Worm (Caenorhabditis elegans): ENCODE measurements around the gene M03A1.3.

Gene M03A1.3

DNA sequence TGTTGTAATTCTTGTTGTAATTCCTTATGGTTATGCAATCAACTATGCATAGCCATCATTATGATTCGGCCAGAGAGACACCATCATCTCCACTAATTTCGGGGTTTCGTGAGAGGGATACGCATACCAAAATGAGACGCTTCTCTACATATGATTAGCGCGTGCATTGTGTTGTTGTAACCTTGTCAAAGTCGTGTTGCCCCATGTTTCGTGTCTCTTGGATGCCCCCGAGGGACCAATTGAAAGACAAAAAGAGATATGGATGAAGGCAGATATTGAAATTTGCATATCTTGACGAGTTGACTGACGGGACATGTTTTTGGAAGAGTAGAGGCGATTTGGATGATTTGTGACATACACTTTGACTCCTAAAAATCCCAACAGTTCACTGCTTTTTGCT lies 21.8 kb downstream of the M03A1.3 start:
- TF ChIP-seq klf-2 (GFP tag; conservative IDR thresholded peaks at IDR 0.05) (no peak), tab-1 (GFP tag; IDR thresholded peaks at IDR 0.05) (no peak), flt-1 (GFP tag; IDR thresholded peaks at IDR 0.05) (no peak), ref-1 (GFP tag; conservative IDR thresholded peaks at IDR 0.05) (no peak), ztf-23 (GFP tag; IDR thresholded peaks at IDR 0.05) (no peak), T22C8.4 (GFP tag; IDR thresholded peaks at IDR 0.05) (no peak)

DNA sequence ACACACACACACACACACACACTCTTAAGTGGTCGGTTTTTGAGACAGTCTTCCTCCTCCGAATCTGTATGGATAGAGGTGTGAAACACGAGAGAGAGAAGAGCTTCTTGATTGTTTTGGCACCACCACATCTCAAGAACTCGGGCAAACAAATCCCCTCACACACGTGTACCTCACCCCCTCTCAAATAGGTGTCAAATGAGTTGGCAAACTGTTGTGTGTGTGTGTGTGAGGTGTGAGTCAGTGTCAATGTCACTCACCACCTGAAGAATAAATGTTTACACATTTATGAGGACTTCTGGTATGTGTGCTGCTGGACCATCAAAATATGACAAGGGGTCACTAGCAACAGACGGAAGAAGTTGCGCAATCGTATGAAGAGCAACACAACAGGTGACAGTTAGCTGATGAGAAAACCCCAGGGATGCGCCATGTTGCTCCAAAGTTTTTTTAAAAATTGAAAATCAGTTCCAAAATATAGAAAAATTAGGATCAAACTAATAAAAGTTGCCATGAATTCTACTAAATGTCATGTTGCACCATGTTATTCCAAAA lies 22.4 kb downstream of the M03A1.3 start:
- TF ChIP-seq ref-1 (GFP tag; conservative IDR thresholded peaks at IDR 0.05), result no peak
- no peak for TF ChIP-seq cog-1 (tag; optimal IDR thresholded peaks at IDR 0.05)
- no peak for TF ChIP-seq ztf-29 (GFP tag; IDR thresholded peaks at IDR 0.05)
- peak; percentile 13; the same call in 1 of the 2 replicates for TF ChIP-seq flt-1 (GFP tag; IDR thresholded peaks at IDR 0.05)
- TF ChIP-seq T22C8.4 (GFP tag; IDR thresholded peaks at IDR 0.05), result no peak
- TF ChIP-seq med-1 (GFP tag; optimal IDR thresholded peaks at IDR 0.05; ENCODE audit: insufficient read depth), result no peak

DNA sequence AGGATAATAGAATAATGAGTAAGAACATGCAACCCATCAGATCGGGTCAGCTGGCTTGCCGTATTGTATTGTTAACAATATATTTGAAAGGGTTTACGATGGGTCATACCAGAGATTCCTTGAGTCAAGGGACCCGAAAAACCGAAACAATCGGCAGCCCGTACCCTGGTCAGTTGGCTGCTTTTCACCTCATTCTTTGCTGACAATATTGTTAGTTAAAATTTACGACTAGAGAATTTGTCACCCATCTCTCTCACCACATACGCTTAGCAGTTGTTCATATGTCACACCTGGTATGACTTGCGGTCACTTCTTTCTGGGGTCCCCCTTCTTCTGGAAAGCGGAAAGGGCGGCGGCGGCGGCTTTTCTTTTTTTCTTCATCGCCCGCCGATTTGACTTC lies 23.5 kb downstream of the M03A1.3 start:
- TF ChIP-seq T22C8.4 (GFP tag; IDR thresholded peaks at IDR 0.05) (no peak), klf-2 (GFP tag; conservative IDR thresholded peaks at IDR 0.05) (no peak), ztf-23 (GFP tag; IDR thresholded peaks at IDR 0.05) (no peak), flt-1 (GFP tag; IDR thresholded peaks at IDR 0.05) (no peak), ref-1 (GFP tag; conservative IDR thresholded peaks at IDR 0.05) (no peak), tab-1 (GFP tag; IDR thresholded peaks at IDR 0.05) (no peak), cog-1 (tag; optimal IDR thresholded peaks at IDR 0.05) (no peak), med-1 (GFP tag; optimal IDR thresholded peaks at IDR 0.05; ENCODE audit: insufficient read depth) (no peak), ztf-29 (GFP tag; IDR thresholded peaks at IDR 0.05) (no peak)

DNA sequence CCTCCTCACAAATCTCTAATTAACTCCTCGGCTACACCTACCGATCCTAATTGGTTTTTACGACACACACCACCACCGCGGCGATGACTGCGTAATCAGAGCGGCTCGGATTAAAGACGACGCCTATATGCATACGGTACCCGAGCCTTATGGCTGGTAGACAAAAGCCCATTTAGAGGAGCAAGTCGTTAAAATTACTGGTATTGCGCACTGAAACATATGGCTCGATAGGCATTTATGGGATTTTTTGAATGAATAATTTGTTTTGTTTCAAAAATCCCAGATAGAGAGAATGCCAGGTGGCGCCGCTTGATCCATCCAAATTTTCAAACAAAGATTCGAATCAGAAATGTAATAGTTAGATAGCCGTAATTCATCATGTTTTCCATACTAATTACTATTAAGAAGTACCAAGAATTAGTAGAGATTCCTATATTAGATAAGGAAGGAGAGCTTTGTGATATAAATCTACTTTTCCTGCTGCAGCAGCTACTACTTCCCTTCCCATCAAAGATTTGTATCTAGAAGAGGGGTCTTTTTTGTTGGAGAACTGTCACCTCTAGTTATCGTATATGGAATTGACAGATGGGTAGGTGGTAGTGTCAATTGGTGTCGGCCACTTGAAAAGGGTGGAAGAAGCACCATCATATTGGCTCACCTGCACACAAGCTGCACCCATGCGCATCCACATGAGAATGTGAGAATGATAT lies 25.8 kb downstream of the M03A1.3 start:
- no peak for TF ChIP-seq T22C8.4 (GFP tag; IDR thresholded peaks at IDR 0.05)
- TF ChIP-seq ref-1 (GFP tag; conservative IDR thresholded peaks at IDR 0.05), result no peak
- TF ChIP-seq ztf-23 (GFP tag; IDR thresholded peaks at IDR 0.05), result no peak
- TF ChIP-seq tab-1 (GFP tag; IDR thresholded peaks at IDR 0.05), result no peak
- TF ChIP-seq cog-1 (tag; optimal IDR thresholded peaks at IDR 0.05), result no peak
- TF ChIP-seq ztf-29 (GFP tag; IDR thresholded peaks at IDR 0.05), result no peak
- TF ChIP-seq klf-2 (GFP tag; conservative IDR thresholded peaks at IDR 0.05), result no peak
- no peak for TF ChIP-seq flt-1 (GFP tag; IDR thresholded peaks at IDR 0.05)
- no peak for TF ChIP-seq med-1 (GFP tag; optimal IDR thresholded peaks at IDR 0.05; ENCODE audit: insufficient read depth)

DNA sequence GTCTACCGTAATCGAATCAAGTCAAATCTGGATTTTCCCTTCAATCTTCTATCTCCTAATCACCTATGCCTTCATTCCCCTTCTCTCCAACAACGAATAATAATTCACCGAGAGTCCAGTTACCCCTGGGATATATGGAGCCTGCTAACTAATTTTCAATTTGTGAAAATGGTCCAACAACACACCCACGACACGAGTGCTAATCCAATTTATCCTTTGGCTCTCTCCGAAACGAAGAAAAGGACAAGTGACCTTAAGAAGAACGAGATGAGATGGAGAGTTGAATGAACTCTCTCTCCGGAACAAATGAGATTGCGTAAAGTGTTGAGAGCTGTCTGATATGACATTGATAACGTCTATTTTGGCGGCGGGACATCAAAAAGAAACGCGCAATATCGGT lies 26.7 kb downstream of the M03A1.3 start:
- TF ChIP-seq flt-1 (GFP tag; IDR thresholded peaks at IDR 0.05) (no peak), ztf-23 (GFP tag; IDR thresholded peaks at IDR 0.05) (no peak), ref-1 (GFP tag; conservative IDR thresholded peaks at IDR 0.05) (no peak), tab-1 (GFP tag; IDR thresholded peaks at IDR 0.05) (no peak), ztf-29 (GFP tag; IDR thresholded peaks at IDR 0.05) (no peak), T22C8.4 (GFP tag; IDR thresholded peaks at IDR 0.05) (no peak), klf-2 (GFP tag; conservative IDR thresholded peaks at IDR 0.05) (no peak), cog-1 (tag; optimal IDR thresholded peaks at IDR 0.05) (no peak), med-1 (GFP tag; optimal IDR thresholded peaks at IDR 0.05; ENCODE audit: insufficient read depth) (no peak)

DNA sequence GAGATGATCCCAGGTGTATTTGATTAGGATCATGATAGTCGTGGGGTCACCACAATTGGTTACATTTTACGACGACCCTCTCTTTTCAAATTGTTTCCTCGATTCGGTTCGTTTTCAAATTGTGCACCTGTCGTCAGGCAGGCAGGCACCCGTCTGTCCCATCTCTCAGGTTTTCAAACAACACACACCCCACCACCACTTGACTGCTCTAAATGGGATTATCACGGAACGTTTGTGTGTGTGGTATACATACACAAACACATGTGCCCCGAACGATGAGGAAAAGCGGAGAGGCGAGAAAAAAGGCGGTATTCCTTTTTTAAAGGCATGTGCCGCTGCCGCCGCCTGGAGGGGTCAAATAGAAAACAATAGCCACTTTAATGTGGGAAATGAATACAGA lies 27.7 kb downstream of the M03A1.3 start:
- TF ChIP-seq T22C8.4 (GFP tag; IDR thresholded peaks at IDR 0.05) (no peak), tab-1 (GFP tag; IDR thresholded peaks at IDR 0.05) (no peak), klf-2 (GFP tag; conservative IDR thresholded peaks at IDR 0.05) (no peak), flt-1 (GFP tag; IDR thresholded peaks at IDR 0.05) (0 out of 2 replicates have a peak, but pooled peaks have one; percentile 27), ztf-23 (GFP tag; IDR thresholded peaks at IDR 0.05) (no peak), ref-1 (GFP tag; conservative IDR thresholded peaks at IDR 0.05) (0 out of 2 replicates have a peak, but pooled peaks have one; percentile 25)

DNA sequence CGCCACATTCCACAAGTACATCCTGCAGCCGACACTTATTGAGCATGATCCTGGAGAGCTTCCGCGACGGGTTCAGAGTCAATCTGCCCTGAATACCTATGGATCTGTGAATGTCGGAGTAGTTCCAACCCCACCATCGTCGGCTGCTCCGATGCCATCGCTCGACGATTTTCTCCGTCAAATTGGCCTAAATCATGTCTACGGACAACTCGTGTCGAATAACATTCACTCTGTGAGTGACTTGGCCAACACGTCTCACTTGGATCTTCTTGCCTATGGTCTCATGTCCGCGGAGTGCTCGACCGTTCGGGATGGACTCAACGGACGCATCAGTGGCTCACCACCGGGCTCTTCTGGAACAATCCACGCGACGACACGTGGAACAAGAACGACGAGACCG lies 32.5 kb downstream of the M03A1.3 start:
- TF ChIP-seq ztf-23 (GFP tag; IDR thresholded peaks at IDR 0.05) (no peak), ref-1 (GFP tag; conservative IDR thresholded peaks at IDR 0.05) (no peak), flt-1 (GFP tag; IDR thresholded peaks at IDR 0.05) (no peak)

DNA sequence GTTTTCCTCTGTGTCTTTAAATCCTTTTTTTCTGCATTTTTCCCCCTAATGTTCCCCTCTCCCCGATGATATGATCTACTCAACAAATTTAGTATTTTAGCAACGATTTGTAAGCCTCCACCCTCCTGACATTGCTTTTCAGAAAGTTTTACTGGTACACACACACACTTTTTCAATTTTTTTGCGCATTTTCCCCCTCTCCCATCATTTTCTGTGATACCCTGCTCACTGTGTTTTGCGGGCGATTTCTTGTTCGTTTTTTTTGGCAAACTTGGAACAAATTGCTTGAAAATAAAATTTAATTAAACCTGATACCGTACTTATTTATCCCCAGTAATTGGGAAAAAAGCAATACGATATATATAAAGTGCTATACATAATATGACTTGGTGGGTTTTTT lies 33.1 kb downstream of the M03A1.3 start:
- no peak for TF ChIP-seq ztf-29 (GFP tag; IDR thresholded peaks at IDR 0.05)
- no peak for TF ChIP-seq tab-1 (GFP tag; IDR thresholded peaks at IDR 0.05)
- no peak for TF ChIP-seq ref-1 (GFP tag; conservative IDR thresholded peaks at IDR 0.05)
- no peak for TF ChIP-seq cog-1 (tag; optimal IDR thresholded peaks at IDR 0.05)
- no peak for TF ChIP-seq T22C8.4 (GFP tag; IDR thresholded peaks at IDR 0.05)
- no peak for TF ChIP-seq med-1 (GFP tag; optimal IDR thresholded peaks at IDR 0.05; ENCODE audit: insufficient read depth)

DNA sequence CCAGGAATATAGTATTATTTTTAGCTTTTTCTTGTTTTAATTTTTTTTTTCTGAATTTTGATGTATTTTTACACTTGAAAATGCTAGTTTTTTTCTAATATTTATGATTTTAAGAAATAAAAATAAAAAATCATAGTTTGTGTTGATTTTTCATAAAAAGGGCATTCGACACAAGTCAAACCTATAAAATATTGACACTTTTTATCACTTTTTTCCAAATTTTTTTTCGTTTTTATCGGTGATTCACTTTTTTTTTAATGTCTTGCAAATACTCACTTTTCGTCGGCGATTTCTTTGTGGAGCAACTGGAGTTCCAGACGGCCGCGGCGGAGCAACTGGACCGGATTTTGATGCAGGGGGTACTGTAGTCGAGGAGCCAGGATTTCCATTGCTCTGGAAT lies 39.9 kb downstream of the M03A1.3 start:
- TF ChIP-seq cog-1 (tag; optimal IDR thresholded peaks at IDR 0.05) (no peak), ref-1 (GFP tag; conservative IDR thresholded peaks at IDR 0.05) (no peak), klf-2 (GFP tag; conservative IDR thresholded peaks at IDR 0.05) (no peak), tab-1 (GFP tag; IDR thresholded peaks at IDR 0.05) (no peak), ztf-29 (GFP tag; IDR thresholded peaks at IDR 0.05) (no peak), flt-1 (GFP tag; IDR thresholded peaks at IDR 0.05) (no peak), T22C8.4 (GFP tag; IDR thresholded peaks at IDR 0.05) (no peak), ztf-23 (GFP tag; IDR thresholded peaks at IDR 0.05) (no peak), med-1 (GFP tag; optimal IDR thresholded peaks at IDR 0.05; ENCODE audit: insufficient read depth) (no peak)

DNA sequence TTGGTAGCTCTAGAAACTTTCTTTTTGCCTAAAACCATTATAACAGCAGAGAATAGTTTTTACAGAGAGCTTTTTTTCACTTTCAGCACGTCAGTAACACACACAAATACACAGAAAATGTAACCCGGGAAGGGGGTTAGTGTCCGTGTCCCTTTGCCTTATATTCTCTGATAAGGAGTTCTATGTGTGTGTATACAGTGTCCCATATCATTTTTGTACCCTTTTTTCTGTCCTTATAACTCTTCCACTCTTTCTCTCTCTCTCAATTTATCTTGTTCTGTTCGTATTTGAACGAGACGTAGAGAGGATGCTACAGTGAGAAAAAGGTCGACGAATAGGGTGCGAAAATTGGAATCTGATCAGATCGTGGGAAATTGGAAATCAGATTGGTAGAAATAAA lies 41.2 kb downstream of the M03A1.3 start:
- TF ChIP-seq ztf-23 (GFP tag; IDR thresholded peaks at IDR 0.05) (0 out of 2 replicates have a peak, but pooled peaks have one; percentile 28), ztf-29 (GFP tag; IDR thresholded peaks at IDR 0.05) (no peak)

Measured in whole organism, midembryonic.